Worm (Caenorhabditis elegans): Measurements from ENCODE around the gene pes-5.

DNA sequence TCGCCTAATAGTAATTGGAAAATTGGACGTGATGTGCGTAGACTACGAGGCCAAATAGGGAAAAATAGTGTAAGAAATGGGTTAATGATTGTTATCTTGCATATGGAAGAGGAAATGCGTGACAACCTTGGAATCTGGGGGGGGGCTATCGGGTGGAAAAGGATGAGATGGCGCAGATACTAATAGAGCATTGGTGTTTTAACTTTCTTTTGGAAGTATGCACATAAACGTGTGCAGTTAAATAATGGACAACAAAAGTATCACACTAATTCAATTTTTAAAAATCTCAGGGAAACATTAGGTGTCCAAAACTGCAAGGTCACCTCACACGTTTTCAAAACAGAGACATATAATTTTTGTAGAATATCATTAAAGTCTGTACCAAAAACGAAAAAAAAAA is 10.0 kb downstream of the pes-5 start, which contains the start of gene Y6D1A.2:
- no peak for TF ChIP-seq W03F9.2 (tag; optimal IDR thresholded peaks at IDR 0.05)
- TF ChIP-seq dao-5 (tag; optimal IDR thresholded peaks at IDR 0.05), result no peak
